Worm (Caenorhabditis elegans): ENCODE results near the gene F54D5.24.

The F54D5.24 gene

ce11 chrII:11596157-11596740 lies 40.5 kb downstream of the F54D5.24 start (continued):
- no peak for TF ChIP-seq F37B4.10 (GFP tag; IDR thresholded peaks at IDR 0.05)
- TF ChIP-seq hlh-12 (tag; optimal IDR thresholded peaks at IDR 0.05): no peak
- no peak for TF ChIP-seq K11D2.4 (GFP tag; IDR thresholded peaks at IDR 0.05)
- peak; percentile 92 for TF ChIP-seq hsf-1 (GFP tag; IDR thresholded peaks at IDR 0.05)
- peak in 1 of 3 experiments; percentile 9 for TF ChIP-seq lin-35 (GFP tag; optimal IDR thresholded peaks at IDR 0.05)
- TF ChIP-seq tbp1 (GFP tag; optimal IDR thresholded peaks at IDR 0.05): peak; percentile 11
- TF ChIP-seq ceh-100 (GFP tag; IDR thresholded peaks at IDR 0.05): peak; percentile 52; the same call in 1 of the 2 replicates
- 0 out of 2 replicates have a peak, but pooled peaks have one; percentile 59 for TF ChIP-seq Y79H2A.3 (GFP tag; conservative IDR thresholded peaks at IDR 0.05)
- peak in 1 of 2 experiments; percentile 9 for TF ChIP-seq rec-8 (tag; optimal IDR thresholded peaks at IDR 0.05)
- TF ChIP-seq tlf-1 (GFP tag; optimal IDR thresholded peaks at IDR 0.05): peak; percentile 65
- TF ChIP-seq cebp-2 (GFP tag; IDR thresholded peaks at IDR 0.05): no peak
- peak; percentile 96 for TF ChIP-seq madf-6 (GFP tag; IDR thresholded peaks at IDR 0.05)
- peak; percentile 69; the same call in 1 of the 2 replicates for TF ChIP-seq pbrm-1 (GFP tag; IDR thresholded peaks at IDR 0.05)
- TF ChIP-seq F33H1.4 (GFP tag; IDR thresholded peaks at IDR 0.05): peak; percentile 83
- TF ChIP-seq aptf-3 (GFP tag; IDR thresholded peaks at IDR 0.05): no peak
- TF ChIP-seq lin-26 (GFP tag; IDR thresholded peaks at IDR 0.05): 0 out of 2 replicates have a peak, but pooled peaks have one; percentile 36
- TF ChIP-seq sptf-2 (GFP tag; optimal IDR thresholded peaks at IDR 0.05): no peak
- peak; percentile 84 for TF ChIP-seq madf-8 (GFP tag; conservative IDR thresholded peaks at IDR 0.05)
- peak; percentile 21; the same call in 1 of the 2 replicates for TF ChIP-seq ceh-91 (GFP tag; IDR thresholded peaks at IDR 0.05)
- TF ChIP-seq Y56A3A.18 (GFP tag; IDR thresholded peaks at IDR 0.05): no peak
- peak; percentile 75 for TF ChIP-seq F49E8.2 (tag; optimal IDR thresholded peaks at IDR 0.05; ENCODE audit: insufficient read depth)
- TF ChIP-seq attf-3 (GFP tag; conservative IDR thresholded peaks at IDR 0.05): no peak
- peak; percentile 60 for TF ChIP-seq athp-1 (tag; optimal IDR thresholded peaks at IDR 0.05)
- TF ChIP-seq lsy-27 (tag; optimal IDR thresholded peaks at IDR 0.05; ENCODE audit: borderline replicate concordance, insufficient read depth): no peak
- TF ChIP-seq nhr-80 (tag; optimal IDR thresholded peaks at IDR 0.05): peak; percentile 49

- TF ChIP-seq F22D6.2 (tag; optimal IDR thresholded peaks at IDR 0.05): no peak
- TF ChIP-seq efl-1 (GFP tag; optimal IDR thresholded peaks at IDR 0.05): peak; percentile 29
- TF ChIP-seq mes-4 (tag; optimal IDR thresholded peaks at IDR 0.05): no peak
- no peak for TF ChIP-seq ztf-22 (GFP tag; optimal IDR thresholded peaks at IDR 0.05)
- no peak for TF ChIP-seq egl-44 (GFP tag; IDR thresholded peaks at IDR 0.05)
- no peak for TF ChIP-seq egrh-3 (GFP tag; IDR thresholded peaks at IDR 0.05)
- no peak for TF ChIP-seq D2030.7 (GFP tag; IDR thresholded peaks at IDR 0.05)
- TF ChIP-seq mel-28 (tag; optimal IDR thresholded peaks at IDR 0.05; ENCODE audit: borderline replicate concordance): no peak
- no peak for TF ChIP-seq F37B4.10 (GFP tag; IDR thresholded peaks at IDR 0.05)
- no peak for TF ChIP-seq chd-7 (tag; optimal IDR thresholded peaks at IDR 0.05)
- TF ChIP-seq ama-1 (optimal IDR thresholded peaks at IDR 0.05): no peak
- TF ChIP-seq ama-1 (GFP tag; optimal IDR thresholded peaks at IDR 0.05): no peak
- peak; percentile 52 for TF ChIP-seq lin-54 (GFP tag; optimal IDR thresholded peaks at IDR 0.05)
- TF ChIP-seq repo-1 (tag; optimal IDR thresholded peaks at IDR 0.05): no peak
- TF ChIP-seq nfya-2 (GFP tag; IDR thresholded peaks at IDR 0.05): no peak
- TF ChIP-seq Y67H2A.10 (GFP tag; conservative IDR thresholded peaks at IDR 0.05): no peak
- no peak for TF ChIP-seq sdz-38 (tag; optimal IDR thresholded peaks at IDR 0.05)
- TF ChIP-seq mcd-1 (GFP tag; IDR thresholded peaks at IDR 0.05): peak; percentile 63; the same call in 1 of the 2 replicates
- TF ChIP-seq Y53F4B.3 (GFP tag; IDR thresholded peaks at IDR 0.05): no peak
- no peak for TF ChIP-seq C06A6.2 (GFP tag; conservative IDR thresholded peaks at IDR 0.05)
- TF ChIP-seq sea-2 (GFP tag; IDR thresholded peaks at IDR 0.05): no peak
Observed at ce11 chrII:11599751-11600150, 44.0 kb downstream of the F54D5.24 start, which contains the start of gene npp-5. Gene npp-5 (minus strand): TSS chrII:11599809.
